Worm (Caenorhabditis elegans): ENCODE results near the gene F58H1.6.

Gene F58H1.6

DNA sequence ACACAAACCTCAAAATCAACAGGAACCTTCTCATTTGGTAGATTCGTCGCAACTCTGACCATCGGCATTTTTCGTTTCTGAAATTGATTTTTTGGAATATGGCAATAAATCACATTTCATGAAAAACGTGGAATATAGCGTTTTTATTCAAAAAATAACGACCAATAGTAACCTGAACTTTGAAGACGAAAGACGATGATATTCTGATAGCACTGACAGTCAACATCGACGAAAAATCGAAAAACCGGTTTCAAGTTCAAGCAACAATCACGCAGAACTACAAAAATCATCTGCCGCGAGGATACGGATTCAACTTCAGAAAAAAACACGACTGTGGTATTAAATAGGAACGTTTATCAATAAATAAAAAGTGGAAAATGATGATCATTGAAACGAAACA, 35.8 kb downstream of the F58H1.6 start, which contains the start of gene mif-2 (continued):
- TF ChIP-seq nhr-76 (tag; optimal IDR thresholded peaks at IDR 0.05) = no peak
- no peak for TF ChIP-seq ces-1 (GFP tag; optimal IDR thresholded peaks at IDR 0.05)
- no peak for TF ChIP-seq alr-1 (tag; optimal IDR thresholded peaks at IDR 0.05; ENCODE audit: borderline replicate concordance)
- no peak for TF ChIP-seq rnt-1 (tag; optimal IDR thresholded peaks at IDR 0.05)
- TF ChIP-seq ceh-82 (tag; optimal IDR thresholded peaks at IDR 0.05) = no peak
- no peak for TF ChIP-seq aha-1 (tag; optimal IDR thresholded peaks at IDR 0.05)
- TF ChIP-seq mep-1 (tag; optimal IDR thresholded peaks at IDR 0.05) = no peak
- TF ChIP-seq egl-27 (tag; optimal IDR thresholded peaks at IDR 0.05) = no peak
- TF ChIP-seq nhr-28 (tag; optimal IDR thresholded peaks at IDR 0.05) = no peak
- TF ChIP-seq nhr-90 (tag; optimal IDR thresholded peaks at IDR 0.05; ENCODE audit: poor library complexity) = peak; percentile 9
- no peak for TF ChIP-seq zag-1 (tag; optimal IDR thresholded peaks at IDR 0.05)
- no peak for TF ChIP-seq swsn-7 (tag; optimal IDR thresholded peaks at IDR 0.05)
- peak in 1 of 2 experiments; percentile 21 for TF ChIP-seq lin-35 (GFP tag; optimal IDR thresholded peaks at IDR 0.05)
- no peak for TF ChIP-seq mab-9 (GFP tag; IDR thresholded peaks at IDR 0.05)
- TF ChIP-seq snu-23 (GFP tag; optimal IDR thresholded peaks at IDR 0.05) = no peak
- TF ChIP-seq unc-30 (tag; optimal IDR thresholded peaks at IDR 0.05) = no peak
- no peak for TF ChIP-seq nhr-19 (GFP tag; conservative IDR thresholded peaks at IDR 0.05)
- no peak for TF ChIP-seq pqm-1 (tag; optimal IDR thresholded peaks at IDR 0.05)
- TF ChIP-seq nhr-77 (tag; optimal IDR thresholded peaks at IDR 0.05) = no peak
- TF ChIP-seq hpl-2 (GFP tag; optimal IDR thresholded peaks at IDR 0.05) = no peak
- no peak for TF ChIP-seq ztf-4 (tag; optimal IDR thresholded peaks at IDR 0.05)
- TF ChIP-seq fkh-8 (tag; optimal IDR thresholded peaks at IDR 0.05) = no peak

DNA sequence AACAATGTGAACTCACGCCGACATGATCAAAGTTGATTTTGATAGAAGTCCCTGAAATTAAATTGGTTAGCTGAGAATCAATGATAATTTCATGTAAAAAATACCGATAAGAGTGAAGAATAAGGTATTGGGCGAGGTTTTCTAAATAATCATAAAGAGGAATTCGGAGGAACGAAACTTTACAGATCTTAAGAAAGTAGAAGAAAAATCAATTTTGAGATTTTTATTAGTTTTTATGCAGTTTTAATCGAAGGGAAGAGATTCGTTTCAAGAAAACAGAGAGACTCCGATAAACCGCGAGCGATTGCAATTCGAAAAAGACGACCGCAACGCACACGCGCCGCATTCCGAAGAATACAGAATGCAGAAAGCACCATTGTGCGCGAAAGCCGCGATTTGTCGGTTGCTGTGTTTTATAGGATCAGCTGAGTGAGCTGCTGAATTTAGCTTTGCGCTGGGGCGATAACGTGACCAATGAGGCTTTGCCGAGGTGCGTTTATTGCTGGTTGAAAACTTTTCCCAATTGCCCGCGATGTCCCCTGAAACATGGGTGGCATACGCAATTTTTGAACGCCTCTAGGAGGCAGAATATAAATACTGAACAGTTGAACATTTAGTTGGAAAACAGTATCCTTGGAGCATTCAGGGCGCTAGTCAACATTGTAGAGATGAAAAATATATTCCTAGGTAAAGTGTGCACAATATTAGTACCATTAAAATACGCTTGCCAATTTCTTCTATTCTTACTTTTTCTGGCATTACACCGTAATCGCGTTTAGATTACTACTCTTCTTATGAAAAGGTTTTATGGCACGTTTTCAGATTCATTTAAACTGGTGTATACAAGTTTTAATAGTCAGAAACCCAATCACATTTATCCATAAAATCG, 37.5 kb downstream of the F58H1.6 start, which contains the start of gene snr-4:
TSS of gene snr-4 (minus strand) at position 51 of the 889 bp plus-strand sequence.
- TF ChIP-seq mab-9 (GFP tag; IDR thresholded peaks at IDR 0.05) = peak; percentile 95
- peak; percentile 98 for TF ChIP-seq nhr-71 (tag; optimal IDR thresholded peaks at IDR 0.05)
- TF ChIP-seq sox-4 (tag; optimal IDR thresholded peaks at IDR 0.05) = peak; percentile 81
- peak; percentile 94 for TF ChIP-seq lin-13 (GFP tag; optimal IDR thresholded peaks at IDR 0.05)
- peak; percentile 87 to 92 for TF ChIP-seq lsy-2 (tag; optimal IDR thresholded peaks at IDR 0.05)
- peak; percentile 90 for TF ChIP-seq irx-1 (tag; optimal IDR thresholded peaks at IDR 0.05)
- TF ChIP-seq sptf-1 (tag; optimal IDR thresholded peaks at IDR 0.05) = no peak
- peak; percentile 94 for TF ChIP-seq ama-1 (optimal IDR thresholded peaks at IDR 0.05)
- peak; percentile 93 for TF ChIP-seq jun-1 (tag; optimal IDR thresholded peaks at IDR 0.05)
- peak; percentile 20 for TF ChIP-seq nhr-12 (tag; optimal IDR thresholded peaks at IDR 0.05)
- TF ChIP-seq ceh-8 (GFP tag; optimal IDR thresholded peaks at IDR 0.05) = peak; percentile 80
- no peak for TF ChIP-seq aha-1 (tag; optimal IDR thresholded peaks at IDR 0.05)
- TF ChIP-seq nhr-47 (tag; optimal IDR thresholded peaks at IDR 0.05) = peak; percentile 98
- peak; percentile 84 for TF ChIP-seq C16A3.4 (tag; optimal IDR thresholded peaks at IDR 0.05)
- no peak for TF ChIP-seq blmp-1 (tag; optimal IDR thresholded peaks at IDR 0.05)
- peak; percentile 95 for TF ChIP-seq lin-14 (GFP tag; optimal IDR thresholded peaks at IDR 0.05)
- no peak for TF ChIP-seq Y116A8C.19 (tag; optimal IDR thresholded peaks at IDR 0.05; ENCODE audit: borderline replicate concordance)
- TF ChIP-seq nhr-28 (tag; optimal IDR thresholded peaks at IDR 0.05) = no peak
- peak; percentile 97 for TF ChIP-seq dsc-1 (tag; optimal IDR thresholded peaks at IDR 0.05)
- no peak for TF ChIP-seq hlh-17 (GFP tag; optimal IDR thresholded peaks at IDR 0.05; ENCODE audit: borderline replicate concordance)
- TF ChIP-seq mef-2 (tag; optimal IDR thresholded peaks at IDR 0.05) = peak; percentile 36
- TF ChIP-seq grh-1 (GFP tag; IDR thresholded peaks at IDR 0.05) = peak; percentile 98
- peak in 1 of 2 experiments; percentile 91 for TF ChIP-seq mdl-1 (tag; optimal IDR thresholded peaks at IDR 0.05)
- TF ChIP-seq hpl-2 (GFP tag; optimal IDR thresholded peaks at IDR 0.05) = peak; percentile 87
- peak; percentile 89 for TF ChIP-seq ceh-63 (GFP tag; optimal IDR thresholded peaks at IDR 0.05)
- peak; percentile 37 for TF ChIP-seq nhr-76 (tag; optimal IDR thresholded peaks at IDR 0.05)
- peak; percentile 94 for TF ChIP-seq egl-13 (tag; optimal IDR thresholded peaks at IDR 0.05)
- TF ChIP-seq lir-3 (tag; optimal IDR thresholded peaks at IDR 0.05; ENCODE audit: poor library complexity) = peak; percentile 74
- peak in 1 of 2 experiments; percentile 76 for TF ChIP-seq egl-27 (tag; optimal IDR thresholded peaks at IDR 0.05)
- TF ChIP-seq lin-15B (tag; optimal IDR thresholded peaks at IDR 0.05) = peak; percentile 93
- peak; percentile 82 for TF ChIP-seq nhr-11 (tag; optimal IDR thresholded peaks at IDR 0.05)
- peak; percentile 36 for TF ChIP-seq pag-3 (tag; optimal IDR thresholded peaks at IDR 0.05; ENCODE audit: borderline replicate concordance, insufficient read depth)
- TF ChIP-seq ztf-4 (tag; optimal IDR thresholded peaks at IDR 0.05) = peak; percentile 82
- TF ChIP-seq nhr-84 (tag; optimal IDR thresholded peaks at IDR 0.05) = peak; percentile 36
